Worm (Caenorhabditis elegans): Measurements from ENCODE around the gene clec-198.

Gene clec-198

ce11 chrIV:17333542-17334281, 13.3 kb upstream of the clec-198 start, which contains the start of gene C49C3.15 (continued):
- TF ChIP-seq F16B12.6 (tag; optimal IDR thresholded peaks at IDR 0.05) (no peak), mdl-1 (tag; optimal IDR thresholded peaks at IDR 0.05) (peak in 1 of 2 experiments; percentile 22), nhr-12 (tag; optimal IDR thresholded peaks at IDR 0.05) (no peak), nhr-71 (tag; optimal IDR thresholded peaks at IDR 0.05) (peak; percentile 16), C16A3.4 (tag; optimal IDR thresholded peaks at IDR 0.05) (no peak), ceh-63 (GFP tag; optimal IDR thresholded peaks at IDR 0.05) (no peak)

ce11 chrIV:17335031-17335430, 11.9 kb upstream of the clec-198 start, which contains the start of gene C49C3.8:
Gene C49C3.8 (plus strand): TSS chrIV:17335203.
- no peak for TF ChIP-seq skn-1 (tag; optimal IDR thresholded peaks at IDR 0.05)
- peak; percentile 38 for TF ChIP-seq blmp-1 (tag; optimal IDR thresholded peaks at IDR 0.05)
- peak; percentile 29 for TF ChIP-seq mep-1 (tag; optimal IDR thresholded peaks at IDR 0.05)
- TF ChIP-seq aly-2 (tag; optimal IDR thresholded peaks at IDR 0.05): no peak
- TF ChIP-seq lin-14 (GFP tag; optimal IDR thresholded peaks at IDR 0.05): peak; percentile 60
- no peak for TF ChIP-seq tbx-2 (tag; optimal IDR thresholded peaks at IDR 0.05)
- TF ChIP-seq ceh-8 (GFP tag; optimal IDR thresholded peaks at IDR 0.05): no peak
- TF ChIP-seq aha-1 (tag; optimal IDR thresholded peaks at IDR 0.05): no peak
- TF ChIP-seq elt-3 (tag; optimal IDR thresholded peaks at IDR 0.05): no peak
- no peak for TF ChIP-seq unc-130 (tag; optimal IDR thresholded peaks at IDR 0.05)
- no peak for TF ChIP-seq ceh-82 (tag; optimal IDR thresholded peaks at IDR 0.05)
- no peak for TF ChIP-seq snpc-4 (tag; optimal IDR thresholded peaks at IDR 0.05)
- TF ChIP-seq lin-13 (GFP tag; optimal IDR thresholded peaks at IDR 0.05): no peak
- TF ChIP-seq ztf-11 (tag; optimal IDR thresholded peaks at IDR 0.05): no peak
- TF ChIP-seq nhr-28 (tag; optimal IDR thresholded peaks at IDR 0.05): no peak
- TF ChIP-seq nhr-12 (tag; optimal IDR thresholded peaks at IDR 0.05): no peak
- no peak for TF ChIP-seq mab-9 (GFP tag; IDR thresholded peaks at IDR 0.05)
- TF ChIP-seq hpl-2 (GFP tag; optimal IDR thresholded peaks at IDR 0.05): no peak
- no peak for TF ChIP-seq nhr-71 (tag; optimal IDR thresholded peaks at IDR 0.05)
- no peak for TF ChIP-seq lir-3 (tag; optimal IDR thresholded peaks at IDR 0.05; ENCODE audit: poor library complexity)
- TF ChIP-seq Y116A8C.19 (tag; optimal IDR thresholded peaks at IDR 0.05; ENCODE audit: borderline replicate concordance): no peak
- TF ChIP-seq alr-1 (tag; optimal IDR thresholded peaks at IDR 0.05; ENCODE audit: borderline replicate concordance): no peak
- no peak for TF ChIP-seq unc-62 (GFP tag; optimal IDR thresholded peaks at IDR 0.05)
- TF ChIP-seq egl-27 (tag; optimal IDR thresholded peaks at IDR 0.05): no peak
- TF ChIP-seq F16B12.6 (tag; optimal IDR thresholded peaks at IDR 0.05): no peak
- TF ChIP-seq efl-1 (optimal IDR thresholded peaks at IDR 0.05): no peak
- peak in 1 of 2 experiments; percentile 12 for TF ChIP-seq efl-1 (GFP tag; optimal IDR thresholded peaks at IDR 0.05 in 1 of 2)
- no peak for TF ChIP-seq isw-1 (GFP tag; IDR thresholded peaks at IDR 0.05)
- TF ChIP-seq mef-2 (tag; optimal IDR thresholded peaks at IDR 0.05): no peak
- TF ChIP-seq hlh-17 (GFP tag; optimal IDR thresholded peaks at IDR 0.05; ENCODE audit: borderline replicate concordance): no peak
- TF ChIP-seq pax-3 (tag; optimal IDR thresholded peaks at IDR 0.05): no peak
- TF ChIP-seq ceh-88 (GFP tag; IDR thresholded peaks at IDR 0.05): no peak
- TF ChIP-seq dpl-1 (GFP tag; optimal IDR thresholded peaks at IDR 0.05): peak in 1 of 3 experiments; percentile 19
- no peak for TF ChIP-seq nhr-11 (tag; optimal IDR thresholded peaks at IDR 0.05)
- no peak for TF ChIP-seq snu-23 (GFP tag; optimal IDR thresholded peaks at IDR 0.05)
- TF ChIP-seq ceh-63 (GFP tag; optimal IDR thresholded peaks at IDR 0.05): no peak
- no peak for TF ChIP-seq nhr-19 (GFP tag; conservative IDR thresholded peaks at IDR 0.05)
- no peak for TF ChIP-seq jun-1 (tag; optimal IDR thresholded peaks at IDR 0.05)
- no peak for TF ChIP-seq C04F5.9 (tag; optimal IDR thresholded peaks at IDR 0.05)
- TF ChIP-seq ama-1 (optimal IDR thresholded peaks at IDR 0.05): no peak
- TF ChIP-seq efl-3 (GFP tag; optimal IDR thresholded peaks at IDR 0.05): no peak
- TF ChIP-seq rnt-1 (tag; optimal IDR thresholded peaks at IDR 0.05): no peak
- TF ChIP-seq lsy-2 (tag; optimal IDR thresholded peaks at IDR 0.05): peak in 1 of 2 experiments; percentile 26
- TF ChIP-seq tlp-1 (tag; optimal IDR thresholded peaks at IDR 0.05): no peak
- TF ChIP-seq pag-3 (tag; optimal IDR thresholded peaks at IDR 0.05; ENCODE audit: borderline replicate concordance, insufficient read depth): no peak
- TF ChIP-seq lin-15B (tag; optimal IDR thresholded peaks at IDR 0.05): no peak
- TF ChIP-seq C34B4.2 (tag; optimal IDR thresholded peaks at IDR 0.05): no peak
